Worm (Caenorhabditis elegans): ENCODE measurements around the gene smvt-1.

smvt-1 gene

ce11 chrX:2516949-2517696, 31.7 kb downstream of the smvt-1 start:
- no peak for TF ChIP-seq fkh-10 (GFP tag; optimal IDR thresholded peaks at IDR 0.05)
- no peak for TF ChIP-seq nhr-11 (tag; optimal IDR thresholded peaks at IDR 0.05)
- TF ChIP-seq unc-42 (tag; optimal IDR thresholded peaks at IDR 0.05) = peak; percentile 60
- no peak for TF ChIP-seq dve-1 (tag; optimal IDR thresholded peaks at IDR 0.05)
- TF ChIP-seq syd-9 (tag; optimal IDR thresholded peaks at IDR 0.05) = no peak

DNA sequence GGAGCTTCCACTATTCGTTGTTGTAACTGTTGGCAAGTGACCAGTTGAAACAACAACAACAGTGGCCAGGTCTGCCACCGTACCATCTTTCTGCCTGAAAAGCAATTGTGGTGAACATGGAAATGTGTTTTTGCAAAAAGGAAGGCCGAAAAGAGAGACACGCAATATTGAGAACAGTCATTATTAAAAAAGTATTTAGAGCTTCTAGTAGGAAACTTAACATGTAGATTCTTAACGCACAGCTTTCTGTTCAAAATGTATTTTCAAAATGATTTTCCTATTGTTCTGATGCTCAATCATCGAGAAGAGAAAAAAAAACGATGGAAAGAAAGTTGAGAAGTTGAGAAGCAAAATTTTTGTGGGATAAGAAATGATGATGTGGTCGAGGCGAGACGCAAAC, 33.6 kb downstream of the smvt-1 start, which contains the start of gene syg-1:
TSS of gene syg-1 (minus strand) at position 101 of the 400 bp plus-strand sequence.
- TF ChIP-seq T23F11.4 (GFP tag; optimal IDR thresholded peaks at IDR 0.05) (no peak), ref-2 (tag; optimal IDR thresholded peaks at IDR 0.05) (no peak), C08G9.2 (tag; optimal IDR thresholded peaks at IDR 0.05) (no peak), nhr-232 (tag; optimal IDR thresholded peaks at IDR 0.05) (no peak), ceh-31 (tag; optimal IDR thresholded peaks at IDR 0.05) (no peak), ztf-16 (tag; optimal IDR thresholded peaks at IDR 0.05) (no peak), hlh-15 (tag; optimal IDR thresholded peaks at IDR 0.05) (no peak), fax-1 (tag; optimal IDR thresholded peaks at IDR 0.05) (no peak), unc-3 (GFP tag; conservative IDR thresholded peaks at IDR 0.05) (no peak), unc-3 (tag; optimal IDR thresholded peaks at IDR 0.05) (no peak)

DNA sequence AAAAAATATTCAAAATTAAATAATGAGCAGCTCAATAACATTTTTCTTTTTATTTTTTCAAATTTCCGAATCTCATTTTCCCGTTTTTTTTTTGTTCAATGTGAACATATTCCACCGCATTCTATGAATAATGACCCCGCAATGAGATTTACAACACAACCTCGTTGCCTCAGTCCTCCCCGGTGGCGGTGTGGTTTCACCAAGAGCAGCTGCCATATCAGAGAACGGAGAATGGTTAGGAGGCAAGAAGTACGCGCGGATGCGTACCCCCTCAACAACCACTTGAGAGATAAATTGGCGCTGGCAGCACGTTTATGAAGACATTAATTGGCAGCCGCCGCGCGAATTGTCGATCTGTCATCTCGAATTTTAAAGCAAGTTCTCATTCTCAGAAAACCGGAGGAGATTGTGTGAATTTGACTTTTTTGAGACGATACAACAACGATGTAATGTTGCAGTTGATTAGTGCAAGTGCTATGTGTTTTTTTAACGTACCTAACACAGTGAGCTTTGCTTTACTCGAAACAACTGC, 35.1 kb downstream of the smvt-1 start:
- TF ChIP-seq unc-55 (GFP tag; optimal IDR thresholded peaks at IDR 0.05) = peak; percentile 68
- peak; percentile 27 for TF ChIP-seq unc-42 (tag; optimal IDR thresholded peaks at IDR 0.05)
- no peak for TF ChIP-seq fkh-6 (tag; optimal IDR thresholded peaks at IDR 0.05)

DNA sequence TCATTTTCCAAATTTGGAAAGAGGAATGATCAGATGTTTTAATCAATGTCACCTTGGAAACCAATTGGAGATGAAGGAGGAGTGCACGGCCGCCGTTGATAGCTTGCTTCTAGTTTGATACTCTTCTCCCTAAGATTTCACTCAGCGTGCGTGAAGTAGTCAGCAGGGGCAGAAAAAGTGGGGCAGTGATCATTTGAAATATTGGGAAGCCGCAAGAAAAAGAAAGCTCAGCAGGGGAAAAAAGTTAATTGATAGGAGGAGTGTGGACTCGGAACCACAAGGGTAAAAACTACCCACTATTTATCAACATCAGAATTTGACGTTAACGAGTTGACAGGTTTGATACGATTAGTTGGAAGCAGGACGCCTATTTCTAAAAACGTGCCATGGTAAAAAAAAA, 40.3 kb downstream of the smvt-1 start, which contains the start of gene K02E10.7:
TSS of gene K02E10.7 (minus strand) at position 101 of the 400 bp plus-strand sequence.
- TF ChIP-seq pros-1 (tag; optimal IDR thresholded peaks at IDR 0.05) (no peak), hlh-30 (tag; optimal IDR thresholded peaks at IDR 0.05; ENCODE audit: insufficient read depth) (no peak), ceh-19 (GFP tag; optimal IDR thresholded peaks at IDR 0.05) (no peak), ceh-48 (tag; optimal IDR thresholded peaks at IDR 0.05) (no peak)

DNA sequence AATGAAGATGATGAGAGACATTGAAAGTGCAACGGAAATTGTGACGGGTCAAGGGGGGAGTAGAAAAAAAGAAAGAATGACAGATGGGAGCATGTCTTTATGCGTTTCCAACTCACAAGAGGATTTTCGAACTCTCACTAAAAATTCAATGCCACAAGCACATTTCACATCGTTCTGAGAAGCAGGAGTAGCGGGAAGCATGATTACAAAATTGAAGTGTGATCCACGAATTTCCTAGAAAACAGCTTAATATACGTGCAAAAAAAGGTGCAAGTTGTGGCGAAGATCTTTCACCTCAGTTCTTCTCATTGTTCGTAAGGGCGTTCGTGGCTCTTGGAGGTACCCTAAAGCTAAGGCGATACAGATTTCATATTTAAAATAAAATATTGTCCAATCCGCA, 42.0 kb downstream of the smvt-1 start:
- no peak for TF ChIP-seq lin-11 (tag; optimal IDR thresholded peaks at IDR 0.05)
- TF ChIP-seq unc-42 (tag; optimal IDR thresholded peaks at IDR 0.05) = no peak
- no peak for TF ChIP-seq ceh-45 (GFP tag; IDR thresholded peaks at IDR 0.05)
- TF ChIP-seq ceh-30 (tag; optimal IDR thresholded peaks at IDR 0.05) = no peak
- no peak for TF ChIP-seq odd-2 (tag; optimal IDR thresholded peaks at IDR 0.05)

ce11 chrX:2497816-2498215, 51.0 kb downstream of the smvt-1 start:
- peak; percentile 37 for TF ChIP-seq ref-2 (tag; optimal IDR thresholded peaks at IDR 0.05)
- no peak for TF ChIP-seq lim-6 (tag; optimal IDR thresholded peaks at IDR 0.05)

- no peak for TF ChIP-seq fkh-10 (GFP tag; optimal IDR thresholded peaks at IDR 0.05)
- TF ChIP-seq ceh-34 (tag; optimal IDR thresholded peaks at IDR 0.05) = peak; percentile 7
- peak; percentile 56 for TF ChIP-seq tbx-2 (tag; optimal IDR thresholded peaks at IDR 0.05)
- TF ChIP-seq ceh-18 (tag; optimal IDR thresholded peaks at IDR 0.05) = peak; percentile 12
Observed at ce11 chrX:2495865-2496314, 52.9 kb downstream of the smvt-1 start, which contains the start of gene rabr-1. TSS of gene rabr-1 (plus strand) at chrX:2496180.
